Fruit fly (Drosophila melanogaster): ENCODE measurements around the gene v.

- no peak for TF ChIP-seq EcR (GFP tag; optimal IDR thresholded peaks at IDR 0.05)
- no peak for TF ChIP-seq CG34367 (tag; optimal IDR thresholded peaks at IDR 0.05)
- no peak for TF ChIP-seq CG4496 (GFP tag; IDR thresholded peaks at IDR 0.05)
- TF ChIP-seq CG13204 (GFP tag; optimal IDR thresholded peaks at IDR 0.05), result no peak
- TF ChIP-seq CG8159 (tag; optimal IDR thresholded peaks at IDR 0.05), result no peak
- no peak for TF ChIP-seq Pif1B (GFP tag; optimal IDR thresholded peaks at IDR 0.05)
- TF ChIP-seq CG10348 (GFP tag; IDR thresholded peaks at IDR 0.05), result no peak
- no peak for TF ChIP-seq rn (GFP tag; IDR thresholded peaks at IDR 0.05)
- TF ChIP-seq CG12605 (GFP tag; IDR thresholded peaks at IDR 0.05), result no peak
- TF ChIP-seq CG17806 (tag; optimal IDR thresholded peaks at IDR 0.05), result no peak
- no peak for TF ChIP-seq CG8301 (tag; optimal IDR thresholded peaks at IDR 0.05)
- TF ChIP-seq Pif1A (GFP tag; optimal IDR thresholded peaks at IDR 0.05), result no peak
- TF ChIP-seq CG14655 (GFP tag; optimal IDR thresholded peaks at IDR 0.05), result no peak
These were observed 33.7 kb upstream of the v start for dm6 chrX:10889955-10890617.

Measured in whole organism, pupa.